Fruit fly (Drosophila melanogaster) whole organism, wandering third instar larva: ENCODE measurements around the gene CG9801.

ENCODE experiments used
- Abd-B ChIP-seq: fragments of >200 bp; optimal IDR thresholded peaks from 2 replicates; lab custom pipeline; 2017; ENCODE audit warnings: missing biosample characterization, missing genetic modification characterization
- CG32264 ChIP-seq: fragments of 200-800 bp; sonication (Bioruptor generic); optimal IDR thresholded peaks from 2 replicates; lab custom pipeline; 2016; ENCODE audit warnings: missing biosample characterization, missing genetic modification characterization
- CG9705 ChIP-seq: fragments of 200-800 bp; sonication (Bioruptor generic); optimal IDR thresholded peaks from 2 replicates; lab custom pipeline; 2018; ENCODE audit warnings: missing biosample characterization, mild to moderate bottlenecking, missing genetic modification characterization
- CrebA ChIP-seq: fragments of 200-800 bp; sonication (Bioruptor generic); optimal IDR thresholded peaks from 2 replicates; lab custom pipeline; 2016; ENCODE audit warnings: missing biosample characterization, mild to moderate bottlenecking, missing genetic modification characterization, borderline replicate concordance
- Dfd ChIP-seq: fragments of >200 bp; optimal IDR thresholded peaks from 2 replicates; lab custom pipeline; 2017; ENCODE audit warnings: missing biosample characterization, missing genetic modification characterization
- GATAd ChIP-seq: sonication (Bioruptor generic); optimal IDR thresholded peaks from 2 replicates; lab custom pipeline; 2016; ENCODE audit warnings: missing biosample characterization, missing genetic modification characterization
- HLH106 ChIP-seq: fragments of 200-800 bp; optimal IDR thresholded peaks from 3 replicates; lab custom pipeline; 2019; ENCODE audit warnings: missing biosample characterization, mild to moderate bottlenecking, missing genetic modification characterization, moderate library complexity
- Hnf4 ChIP-seq: fragments of 200-800 bp; sonication (Bioruptor generic); optimal IDR thresholded peaks from 2 replicates; lab custom pipeline; 2016; ENCODE audit warnings: missing biosample characterization, mild to moderate bottlenecking, missing genetic modification characterization
- Hr78 ChIP-seq: fragments of >200 bp; optimal IDR thresholded peaks from 2 replicates; lab custom pipeline; 2017; ENCODE audit warnings: missing biosample characterization, missing genetic modification characterization
- Hr83 ChIP-seq: fragments of 200-300 bp; sonication (Bioruptor generic); optimal IDR thresholded peaks from 2 replicates; lab custom pipeline; 2016; ENCODE audit warnings: missing biosample characterization, mild to moderate bottlenecking, missing genetic modification characterization, moderate library complexity; ENCODE audit not compliant: poor library complexity, severe bottlenecking
- Jra ChIP-seq: sonication (Bioruptor generic); optimal IDR thresholded peaks from 2 replicates; lab custom pipeline; 2016; ENCODE audit warnings: missing biosample characterization, missing genetic modification characterization
- Myc ChIP-seq: fragments of >200 bp; optimal IDR thresholded peaks from 2 replicates; lab custom pipeline; 2017
- OdsH ChIP-seq: fragments of 200-800 bp; sonication (Bioruptor generic); optimal IDR thresholded peaks from 2 replicates; lab custom pipeline; 2016; ENCODE audit warnings: missing biosample characterization, mild to moderate bottlenecking, missing genetic modification characterization
- Sp1 ChIP-seq: fragments of 200-800 bp; sonication (Bioruptor generic); optimal IDR thresholded peaks from 3 replicates; lab custom pipeline; 2019; ENCODE audit warnings: missing biosample characterization, mild to moderate bottlenecking, missing genetic modification characterization, moderate library complexity
- Vsx2 ChIP-seq: fragments of 200-300, 225-300 bp; sonication (Bioruptor generic); optimal IDR thresholded peaks from 2 replicates; lab custom pipeline; 2018; ENCODE audit warnings: missing biosample characterization, missing genetic modification characterization; ENCODE audit not compliant: partially characterized antibody
- br ChIP-seq: fragments of 200-800 bp; sonication (Bioruptor generic); optimal IDR thresholded peaks from 2 replicates; lab custom pipeline; 2016; ENCODE audit warnings: missing biosample characterization, missing genetic modification characterization
- dl ChIP-seq, 2 experiments: fragments of 175-275, 200-275 bp in 1 of 2; fragments of 200-275 bp in 1 of 2; sonication (Bioruptor generic); optimal IDR thresholded peaks; lab custom pipeline; 2018; ENCODE audit warnings: mild to moderate bottlenecking in 2 of 2, missing biosample characterization in 2 of 2, missing genetic modification characterization in 2 of 2, moderate library complexity in 2 of 2; ENCODE audit not compliant: partially characterized antibody in 2 of 2, insufficient read depth in 1 of 2
- dmrt93B ChIP-seq: fragments of 200-800 bp; sonication (Bioruptor generic); optimal IDR thresholded peaks from 2 replicates; lab custom pipeline; 2018; ENCODE audit warnings: missing biosample characterization, mild to moderate bottlenecking, missing genetic modification characterization
- dsf ChIP-seq: sonication (Bioruptor generic); optimal IDR thresholded peaks from 2 replicates; lab custom pipeline; 2016; ENCODE audit warnings: missing biosample characterization, missing genetic modification characterization, borderline replicate concordance
- ey ChIP-seq: fragments of 200-800 bp; sonication (Bioruptor generic); optimal IDR thresholded peaks from 2 replicates; lab custom pipeline; 2016; ENCODE audit warnings: missing biosample characterization, missing genetic modification characterization
- foxo ChIP-seq, 2 experiments: fragments of 200-800 bp; sonication (Bioruptor generic); optimal IDR thresholded peaks; 2 replicates in 1 of 2; 3 replicates in 1 of 2; lab custom pipeline; 2016 to 2017; ENCODE audit warnings: missing biosample characterization in 2 of 2, missing genetic modification characterization in 2 of 2
- lola ChIP-seq: fragments of >200 bp; optimal IDR thresholded peaks from 2 replicates; lab custom pipeline; 2017; ENCODE audit warnings: missing biosample characterization, missing genetic modification characterization
- sv ChIP-seq: fragments of 200-800 bp; sonication (Bioruptor generic); optimal IDR thresholded peaks from 3 replicates; lab custom pipeline; 2016; ENCODE audit warnings: missing biosample characterization, missing genetic modification characterization

CG9801 gene

dm6 chr3R:8700660-8701059, 46.8 kb downstream of the CG9801 start:
- TF ChIP-seq Myc (lab: Kevin White, UChicago) (no peak), GATAd (GFP tag; lab: Kevin White, UChicago) (no peak), Jra (GFP tag; lab: Kevin White, UChicago) (no peak), dmrt93B (GFP tag; lab: Kevin White, UChicago) (no peak), Dfd (GFP tag; lab: Kevin White, UChicago) (no peak)

- TF ChIP-seq dsf (no peak), Vsx2 (GFP tag; lab: Kevin White, UChicago) (no peak)
Observed at dm6 chr3R:8699230-8699629, 48.2 kb downstream of the CG9801 start.

dm6 chr3R:8697772-8698259, 49.7 kb downstream of the CG9801 start, which contains the start of gene hb:
Gene hb, minus strand, starts transcription at chr3R:8697822.
- no peak for TF ChIP-seq CG9705
- no peak for TF ChIP-seq lola (GFP tag; lab: Kevin White, UChicago)
- TF ChIP-seq ey (GFP tag; lab: Kevin White, UChicago): no peak
- no peak for TF ChIP-seq Hr83 (GFP tag; lab: Kevin White, UChicago)
- no peak for TF ChIP-seq dsf
- no peak for TF ChIP-seq Vsx2 (GFP tag; lab: Kevin White, UChicago)
- TF ChIP-seq Hnf4: no peak
- no peak for TF ChIP-seq OdsH (GFP tag; lab: Kevin White, UChicago)
- TF ChIP-seq Myc (lab: Kevin White, UChicago): no peak

dm6 chr3R:8694110-8694826, 53.2 kb downstream of the CG9801 start:
- TF ChIP-seq foxo (GFP tag; optimal IDR thresholded peaks at IDR 0.05; lab: Kevin White, UChicago) (no peak), HLH106 (tag; lab: Kevin White, UChicago) (no peak), sv (GFP tag; lab: Kevin White, UChicago) (no peak), Sp1 (GFP tag; lab: Kevin White, UChicago) (peak; percentile 79), CrebA (GFP tag; lab: Kevin White, UChicago) (peak; percentile 39)

- no peak for TF ChIP-seq Hr78 (GFP tag; lab: Kevin White, UChicago)
- no peak for TF ChIP-seq CG9705
- no peak for TF ChIP-seq dsf
- no peak for TF ChIP-seq foxo (GFP tag; optimal IDR thresholded peaks at IDR 0.05; lab: Kevin White, UChicago)
- no peak for TF ChIP-seq sv (GFP tag; lab: Kevin White, UChicago)
- no peak for TF ChIP-seq br (GFP tag; lab: Kevin White, UChicago)
- no peak for TF ChIP-seq Vsx2 (GFP tag; lab: Kevin White, UChicago)
- TF ChIP-seq dmrt93B (GFP tag; lab: Kevin White, UChicago): no peak
- TF ChIP-seq Jra (GFP tag; lab: Kevin White, UChicago): no peak
- no peak for TF ChIP-seq Abd-B (GFP tag; lab: Kevin White, UChicago)
- TF ChIP-seq CrebA (GFP tag; lab: Kevin White, UChicago): no peak
- no peak for TF ChIP-seq Myc (lab: Kevin White, UChicago)
- no peak for TF ChIP-seq GATAd (GFP tag; lab: Kevin White, UChicago)
- no peak for TF ChIP-seq dl (GFP tag; optimal IDR thresholded peaks at IDR 0.05; lab: Kevin White, UChicago; ENCODE audit: insufficient read depth in 1 of 2, partially characterized antibody in 2 of 2)
- no peak for TF ChIP-seq ey (GFP tag; lab: Kevin White, UChicago)
- TF ChIP-seq Dfd (GFP tag; lab: Kevin White, UChicago): no peak
- no peak for TF ChIP-seq HLH106 (tag; lab: Kevin White, UChicago)
- no peak for TF ChIP-seq CG32264 (GFP tag; lab: Kevin White, UChicago)
- no peak for TF ChIP-seq Sp1 (GFP tag; lab: Kevin White, UChicago)
Observed at dm6 chr3R:8686446-8686845, 61.0 kb downstream of the CG9801 start.
